Worm (Caenorhabditis elegans): Measurements from ENCODE around the gene C08F8.15.

- no peak for TF ChIP-seq madf-8 (GFP tag; conservative IDR thresholded peaks at IDR 0.05)
- TF ChIP-seq mxl-1 (tag; optimal IDR thresholded peaks at IDR 0.05): no peak
- no peak for TF ChIP-seq mes-4 (tag; optimal IDR thresholded peaks at IDR 0.05)
- TF ChIP-seq let-607 (tag; optimal IDR thresholded peaks at IDR 0.05): no peak
- TF ChIP-seq F33H1.4 (GFP tag; IDR thresholded peaks at IDR 0.05): no peak
- no peak for TF ChIP-seq atf-7 (tag; optimal IDR thresholded peaks at IDR 0.05)
- no peak for TF ChIP-seq tbp1 (GFP tag; optimal IDR thresholded peaks at IDR 0.05)
- TF ChIP-seq snpc-1.1 (tag; optimal IDR thresholded peaks at IDR 0.05; ENCODE audit: insufficient read depth): no peak
- TF ChIP-seq fkh-3 (tag; optimal IDR thresholded peaks at IDR 0.05): no peak
- no peak for TF ChIP-seq madf-3 (GFP tag; IDR thresholded peaks at IDR 0.05)
- TF ChIP-seq unc-130 (GFP tag; optimal IDR thresholded peaks at IDR 0.05): no peak
Measured at ce11 chrIV:11150844-11151243, 9.8 kb downstream of the C08F8.15 start, which contains the start of gene C08F8.2.

Measured in whole organism, young adult.